Worm (Caenorhabditis elegans) whole organism, L2 larva: ENCODE results near the gene Y49A3A.4.

ENCODE experiments used
- C34F6.9 ChIP-seq: fragments of 150-350 bp; optimal IDR thresholded peaks from 2 replicates; lab custom pipeline; 2014; ENCODE audit warnings: missing biosample characterization, missing genetic modification characterization
- F13H6.1 ChIP-seq: sonication (generic microtip); optimal IDR thresholded peaks from 2 replicates; lab custom pipeline; 2016; ENCODE audit warnings: missing genetic modification characterization, missing compliant biosample characterization
- R02D3.7 ChIP-seq: fragments of 150-350 bp; optimal IDR thresholded peaks from 2 replicates; lab custom pipeline; 2014; ENCODE audit warnings: missing biosample characterization, missing genetic modification characterization
- Y55F3AM.14 ChIP-seq: fragments of 200-800 bp; sonication (Bioruptor generic); optimal IDR thresholded peaks from 2 replicates; lab custom pipeline; 2018; ENCODE audit warnings: mild to moderate bottlenecking, missing genetic modification characterization, missing compliant biosample characterization
- ZK546.5 ChIP-seq: sonication (generic microtip); optimal IDR thresholded peaks from 2 replicates; lab custom pipeline; 2017; ENCODE audit warnings: missing biosample characterization, missing genetic modification characterization
- alr-1 ChIP-seq: fragments of 150-350 bp; optimal IDR thresholded peaks from 2 replicates; lab custom pipeline; 2014; ENCODE audit warnings: missing biosample characterization, missing genetic modification characterization
- aly-2 ChIP-seq: fragments of 150-350 bp; optimal IDR thresholded peaks from 2 replicates; lab custom pipeline; 2014; ENCODE audit warnings: missing biosample characterization, missing genetic modification characterization
- ama-1 ChIP-seq: fragments of 150-350 bp; optimal IDR thresholded peaks from 2 replicates; lab custom pipeline; 2018; ENCODE audit warnings: inconsistent platforms
- blmp-1 ChIP-seq: sonication (generic microtip); optimal IDR thresholded peaks from 2 replicates; lab custom pipeline; 2017; ENCODE audit warnings: missing genetic modification characterization, mild to moderate bottlenecking, missing compliant biosample characterization, antibody characterized with exemption, moderate library complexity; ENCODE audit not compliant: insufficient read depth
- ceh-16 ChIP-seq: fragments of 150-350 bp; optimal IDR thresholded peaks from 2 replicates; lab custom pipeline; 2014; ENCODE audit warnings: missing biosample characterization, missing genetic modification characterization
- ceh-82 ChIP-seq: fragments of 150-350 bp; optimal IDR thresholded peaks from 2 replicates; lab custom pipeline; 2014; ENCODE audit warnings: missing biosample characterization, missing genetic modification characterization
- crh-2 ChIP-seq: sonication (generic microtip); optimal IDR thresholded peaks from 2 replicates; lab custom pipeline; 2017; ENCODE audit warnings: missing biosample characterization, missing genetic modification characterization
- dmd-4 ChIP-seq: sonication (generic microtip); optimal IDR thresholded peaks from 2 replicates; lab custom pipeline; 2017; ENCODE audit warnings: missing biosample characterization, missing genetic modification characterization
- egl-27 ChIP-seq: sonication (generic microtip); optimal IDR thresholded peaks from 3 replicates; lab custom pipeline; 2017; ENCODE audit warnings: missing biosample characterization, missing genetic modification reagents, missing genetic modification characterization
- elt-1 ChIP-seq: fragments of 150-350 bp; optimal IDR thresholded peaks from 2 replicates; lab custom pipeline; 2014; ENCODE audit warnings: missing biosample characterization, missing genetic modification characterization
- elt-3 ChIP-seq: sonication (generic microtip); optimal IDR thresholded peaks from 2 replicates; lab custom pipeline; 2017; ENCODE audit warnings: missing biosample characterization, missing genetic modification characterization
- fos-1 ChIP-seq: fragments of 150-350 bp; optimal IDR thresholded peaks from 2 replicates; lab custom pipeline; 2014; ENCODE audit warnings: missing biosample characterization, missing genetic modification characterization
- gmeb-1 ChIP-seq: fragments of 150-350 bp; optimal IDR thresholded peaks from 2 replicates; lab custom pipeline; 2014; ENCODE audit warnings: missing biosample characterization, missing genetic modification characterization
- lin-11 ChIP-seq: fragments of 150-350 bp; sonication (generic microtip); optimal IDR thresholded peaks from 2 replicates; lab custom pipeline; 2014; ENCODE audit warnings: missing biosample characterization, missing genetic modification characterization, inconsistent platforms, mixed read lengths
- lin-13 ChIP-seq: fragments of 150-350 bp; optimal IDR thresholded peaks from 2 replicates; lab custom pipeline; 2014; ENCODE audit warnings: missing biosample characterization, missing genetic modification reagents, missing genetic modification characterization
- lin-39 ChIP-seq: fragments of 150-350 bp; optimal IDR thresholded peaks from 2 replicates; lab custom pipeline; 2014; ENCODE audit warnings: missing biosample characterization, missing genetic modification reagents, missing genetic modification characterization
- mab-5 ChIP-seq: fragments of 150-350 bp; optimal IDR thresholded peaks from 2 replicates; lab custom pipeline; 2014; ENCODE audit warnings: missing biosample characterization, missing genetic modification characterization
- mdl-1 ChIP-seq, 2 experiments: fragments of 150-350 bp in 1 of 2; sonication (generic microtip) in 1 of 2; optimal IDR thresholded peaks; 2 replicates each; lab custom pipeline; 2017; ENCODE audit warnings: missing biosample characterization in 2 of 2, missing genetic modification characterization in 2 of 2
- nhr-10 ChIP-seq: sonication (generic microtip); optimal IDR thresholded peaks from 2 replicates; lab custom pipeline; 2017; ENCODE audit warnings: missing biosample characterization, missing genetic modification characterization
- nhr-11 ChIP-seq: fragments of 150-350 bp; optimal IDR thresholded peaks from 2 replicates; lab custom pipeline; 2014; ENCODE audit warnings: missing biosample characterization, missing genetic modification characterization
- nhr-12 ChIP-seq: fragments of 150-350 bp; optimal IDR thresholded peaks from 2 replicates; lab custom pipeline; 2014; ENCODE audit warnings: missing biosample characterization, missing genetic modification characterization
- nhr-129 ChIP-seq: fragments of 150-350 bp; optimal IDR thresholded peaks from 2 replicates; lab custom pipeline; 2014; ENCODE audit warnings: missing biosample characterization, missing genetic modification characterization
- nhr-21 ChIP-seq: fragments of 150-350 bp; optimal IDR thresholded peaks from 2 replicates; lab custom pipeline; 2014; ENCODE audit warnings: missing biosample characterization, missing genetic modification characterization
- nhr-23 ChIP-seq: fragments of 150-350 bp; optimal IDR thresholded peaks from 2 replicates; lab custom pipeline; 2014; ENCODE audit warnings: missing biosample characterization, missing genetic modification reagents, missing genetic modification characterization
- nhr-237 ChIP-seq: fragments of 150-350 bp; optimal IDR thresholded peaks from 2 replicates; lab custom pipeline; 2014; ENCODE audit warnings: missing biosample characterization, missing genetic modification characterization
- nhr-25 ChIP-seq: fragments of 150-350 bp; sonication (generic microtip); optimal IDR thresholded peaks from 3 replicates; lab custom pipeline; 2014; ENCODE audit warnings: missing biosample characterization, missing genetic modification characterization
- nhr-6 ChIP-seq: fragments of 150-350 bp; optimal IDR thresholded peaks from 2 replicates; lab custom pipeline; 2014; ENCODE audit warnings: missing biosample characterization, missing genetic modification characterization
- nhr-77 ChIP-seq: fragments of 150-350 bp; optimal IDR thresholded peaks from 2 replicates; lab custom pipeline; 2014; ENCODE audit warnings: missing biosample characterization, missing genetic modification characterization
- peb-1 ChIP-seq: fragments of 150-350 bp; optimal IDR thresholded peaks from 2 replicates; lab custom pipeline; 2014; ENCODE audit warnings: missing biosample characterization, missing genetic modification characterization
- sem-4 ChIP-seq: fragments of 150-350 bp; optimal IDR thresholded peaks from 2 replicates; lab custom pipeline; 2014; ENCODE audit warnings: missing biosample characterization, missing genetic modification reagents, missing genetic modification characterization
- skn-1 ChIP-seq: sonication (generic microtip); optimal IDR thresholded peaks from 2 replicates; lab custom pipeline; 2017; ENCODE audit warnings: missing biosample characterization, missing genetic modification characterization
- sma-3 ChIP-seq: sonication (generic microtip); optimal IDR thresholded peaks from 2 replicates; lab custom pipeline; 2016; ENCODE audit warnings: missing genetic modification reagents, missing genetic modification characterization, missing compliant biosample characterization
- sma-9 ChIP-seq, 2 experiments: fragments of 150-350 bp in 1 of 2; sonication (generic microtip) in 1 of 2; optimal IDR thresholded peaks; 2 replicates each; lab custom pipeline; 2014 to 2016; ENCODE audit warnings: missing genetic modification characterization in 2 of 2, mild to moderate bottlenecking in 1 of 2, missing biosample characterization in 1 of 2, missing compliant biosample characterization in 1 of 2, missing genetic modification reagents in 1 of 2, moderate library complexity in 1 of 2
- snpc-4 ChIP-seq: fragments of 150-350 bp; optimal IDR thresholded peaks from 2 replicates; lab custom pipeline; 2014; ENCODE audit warnings: missing biosample characterization, missing genetic modification characterization
- unc-39 ChIP-seq: fragments of 150-350 bp; optimal IDR thresholded peaks from 2 replicates; lab custom pipeline; 2014; ENCODE audit warnings: missing biosample characterization, missing genetic modification characterization
- unc-55 ChIP-seq: fragments of 150-350 bp; sonication (generic microtip); optimal IDR thresholded peaks from 3 replicates; lab custom pipeline; 2014; ENCODE audit warnings: missing biosample characterization, missing genetic modification reagents, missing genetic modification characterization
- unc-62 ChIP-seq: fragments of 150-350 bp; optimal IDR thresholded peaks from 2 replicates; lab custom pipeline; 2014; ENCODE audit warnings: missing biosample characterization, missing genetic modification reagents, missing genetic modification characterization
- ztf-1 ChIP-seq: fragments of 200-800 bp; sonication (Bioruptor generic); conservative IDR thresholded peaks from 2 replicates; pipeline ENCODE4 v1.3.6; 2022; ENCODE audit warnings: missing genetic modification characterization, missing compliant biosample characterization
- ztf-11 ChIP-seq: sonication (generic microtip); optimal IDR thresholded peaks from 2 replicates; lab custom pipeline; 2017; ENCODE audit warnings: missing biosample characterization, missing genetic modification characterization
- ztf-4 ChIP-seq: fragments of 150-350 bp; optimal IDR thresholded peaks from 2 replicates; lab custom pipeline; 2014; ENCODE audit warnings: missing biosample characterization, missing genetic modification characterization

The Y49A3A.4 gene

DNA sequence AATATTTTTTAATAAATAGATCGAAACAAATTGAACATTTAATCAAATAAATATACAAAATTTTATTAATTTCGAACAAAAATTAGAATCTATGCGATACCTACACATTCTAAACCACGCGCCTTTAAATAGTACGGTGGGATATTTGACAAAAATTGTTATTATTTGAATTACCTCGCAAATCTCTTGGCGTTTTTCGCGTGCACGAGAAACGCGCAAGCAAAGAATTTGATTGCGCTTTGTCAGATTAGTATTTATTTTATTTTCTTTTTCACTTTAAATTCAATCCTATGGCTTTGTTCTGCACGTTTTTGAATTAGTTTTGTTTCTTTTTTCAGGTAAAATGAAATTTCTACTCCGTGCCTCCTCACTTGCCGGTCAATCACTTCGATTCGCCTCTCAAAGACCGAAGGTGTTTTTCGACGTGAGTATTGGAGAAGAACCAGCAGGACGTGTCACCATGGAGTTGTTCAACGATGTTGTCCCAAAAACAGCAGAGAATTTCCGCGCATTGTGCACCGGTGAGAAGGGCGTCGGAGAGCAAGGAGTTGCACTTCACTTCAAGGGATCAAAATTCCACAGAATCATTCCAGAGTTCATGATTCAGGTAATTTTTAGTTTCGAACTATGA lies 2.8 kb downstream of the Y49A3A.4 start, which contains the start of gene cyn-1 (continued):
- TF ChIP-seq C34F6.9 (tag; lab: Kevin White, UChicago) (peak; percentile 92), ztf-1 (GFP tag; lab: Robert Waterston, UW) (no peak), peb-1 (tag; lab: Kevin White, UChicago) (no peak), Y55F3AM.14 (no peak), mab-5 (tag; lab: Kevin White, UChicago) (peak; percentile 60), snpc-4 (tag; lab: Kevin White, UChicago) (peak; percentile 82), unc-62 (GFP tag; lab: Kevin White, UChicago) (no peak), nhr-25 (tag; lab: Kevin White, UChicago) (peak; percentile 87), nhr-6 (tag; lab: Kevin White, UChicago) (no peak), nhr-11 (no peak), ceh-82 (tag; lab: Kevin White, UChicago) (no peak), sma-9 (GFP tag; optimal IDR thresholded peaks at IDR 0.05; lab: Kevin White, UChicago) (peak; percentile 86), sma-9 (tag; optimal IDR thresholded peaks at IDR 0.05; lab: Kevin White, UChicago) (no peak), aly-2 (no peak)
- TF ChIP-seq, all 48 proteins: peak for 22

DNA sequence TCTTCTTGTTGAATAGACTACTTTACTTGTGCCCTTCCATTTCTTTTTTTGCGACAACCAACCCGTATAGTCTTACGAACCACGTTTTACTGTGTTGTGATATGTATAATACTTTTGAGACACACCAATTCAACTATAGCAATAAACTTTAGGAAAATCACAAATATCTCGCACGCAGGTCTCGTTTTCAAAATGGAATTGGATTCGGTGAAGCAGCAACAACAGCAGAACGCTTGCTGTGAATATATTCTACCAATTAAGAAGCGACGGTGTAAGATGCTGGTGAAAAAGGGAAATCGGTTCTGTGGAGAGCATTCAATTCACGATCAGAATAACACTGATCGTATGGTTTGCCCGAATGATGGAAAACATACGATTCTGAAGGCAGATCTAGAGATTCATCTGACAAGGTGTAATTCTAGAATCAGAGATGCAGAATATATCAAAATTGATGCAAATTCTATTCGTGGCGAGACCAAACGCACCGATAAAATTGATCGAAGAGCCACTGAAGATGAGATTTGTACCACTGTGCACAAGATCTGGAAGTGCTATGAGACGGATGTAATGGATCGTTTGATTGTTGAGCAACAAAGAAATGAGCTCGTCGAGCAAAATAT lies 4.3 kb downstream of the Y49A3A.4 start, which contains the start of gene Y49A3A.3:
Gene Y49A3A.3 (plus strand): TSS at position 153 of the 620 bp plus-strand sequence.
- TF ChIP-seq mdl-1 (tag; optimal IDR thresholded peaks at IDR 0.05; lab: Kevin White, UChicago) (no peak), elt-1 (tag; lab: Kevin White, UChicago) (no peak), ZK546.5 (tag; lab: Kevin White, UChicago) (no peak), nhr-6 (tag; lab: Kevin White, UChicago) (no peak), nhr-77 (no peak), unc-55 (GFP tag; lab: Kevin White, UChicago) (no peak), ztf-11 (tag; lab: Kevin White, UChicago) (no peak), skn-1 (tag; lab: Kevin White, UChicago) (no peak), unc-39 (tag; lab: Kevin White, UChicago) (no peak), nhr-237 (tag; lab: Kevin White, UChicago) (no peak), sma-9 (GFP tag; optimal IDR thresholded peaks at IDR 0.05; lab: Kevin White, UChicago) (peak; percentile 17), sma-9 (tag; optimal IDR thresholded peaks at IDR 0.05; lab: Kevin White, UChicago) (no peak), ztf-4 (tag; lab: Kevin White, UChicago) (no peak), unc-62 (GFP tag; lab: Kevin White, UChicago) (no peak), alr-1 (tag; lab: Kevin White, UChicago) (no peak), nhr-23 (tag; lab: Kevin White, UChicago) (no peak), nhr-10 (tag; lab: Kevin White, UChicago) (no peak), sma-3 (GFP tag; lab: Kevin White, UChicago) (peak; percentile 45), R02D3.7 (tag; lab: Kevin White, UChicago) (no peak), mab-5 (tag; lab: Kevin White, UChicago) (no peak), dmd-4 (no peak), crh-2 (tag; lab: Kevin White, UChicago) (peak; percentile 17), nhr-12 (tag; lab: Kevin White, UChicago) (no peak), elt-3 (tag; lab: Kevin White, UChicago) (no peak), nhr-21 (no peak), nhr-129 (tag; lab: Kevin White, UChicago) (peak; percentile 49), ceh-82 (tag; lab: Kevin White, UChicago) (no peak), ama-1 (peak; percentile 49), snpc-4 (tag; lab: Kevin White, UChicago) (no peak), peb-1 (tag; lab: Kevin White, UChicago) (no peak), egl-27 (tag; lab: Kevin White, UChicago) (no peak), nhr-11 (no peak), sem-4 (no peak), F13H6.1 (tag; lab: Kevin White, UChicago) (peak; percentile 17), gmeb-1 (tag; lab: Kevin White, UChicago) (peak; percentile 49), lin-11 (tag; lab: Kevin White, UChicago) (no peak), blmp-1 (tag; lab: Kevin White, UChicago) (no peak), Y55F3AM.14 (peak; percentile 62), lin-39 (tag; lab: Kevin White, UChicago) (no peak), nhr-25 (tag; lab: Kevin White, UChicago) (peak; percentile 44), ceh-16 (tag; lab: Kevin White, UChicago) (no peak), lin-13 (GFP tag; lab: Kevin White, UChicago) (peak; percentile 37), fos-1 (tag; lab: Kevin White, UChicago) (no peak), aly-2 (peak; percentile 70), ztf-1 (GFP tag; lab: Robert Waterston, UW) (no peak)
